Fruit fly (Drosophila melanogaster) whole organism: ENCODE measurements around the gene CG32106.

Experiments
- CG8478 ChIP-seq: fragments of >200 bp; optimal IDR thresholded peaks from 2 replicates; lab custom pipeline; 2018; ENCODE audit warnings: inconsistent platforms
- Dll ChIP-seq: fragments of >200 bp; optimal IDR thresholded peaks from 2 replicates; lab custom pipeline; 2017
- pan ChIP-seq: fragments of >200 bp; optimal IDR thresholded peaks from 2 replicates; lab custom pipeline; 2017
- psq ChIP-seq: fragments of >200 bp; optimal IDR thresholded peaks from 2 replicates; lab custom pipeline; 2017
- usp ChIP-seq: fragments of >200 bp; optimal IDR thresholded peaks from 2 replicates; lab custom pipeline; 2017; ENCODE audit warnings: missing biosample characterization, missing genetic modification characterization, mixed read lengths

DNA sequence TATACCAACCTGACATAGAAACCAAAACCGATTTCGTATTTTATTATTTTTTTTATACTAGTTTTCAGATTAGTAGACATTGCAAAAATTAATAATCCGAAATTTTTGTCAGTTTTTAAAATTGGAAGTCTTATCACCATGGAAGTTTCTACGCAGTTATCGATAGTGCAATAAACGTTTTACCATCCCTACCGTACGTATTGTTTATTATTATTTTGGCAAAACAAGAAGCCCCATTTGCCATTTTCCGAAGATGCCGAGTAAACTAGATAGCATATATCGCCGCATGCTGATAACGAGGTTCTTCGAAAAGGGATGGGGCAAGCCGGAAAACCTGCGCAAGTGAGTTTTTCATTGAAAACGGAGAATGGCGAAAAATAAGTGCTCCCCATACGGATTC, 36.9 kb downstream of the CG32106 start, which contains the start of gene CG32112:
- TF ChIP-seq psq (lab: Kevin White, UChicago) (no peak), CG8478 (lab: Kevin White, UChicago) (no peak), Dll (lab: Kevin White, UChicago) (no peak), pan (lab: Kevin White, UChicago) (no peak), usp (GFP tag; lab: Kevin White, UChicago) (no peak)
